Fruit fly (Drosophila melanogaster): ENCODE data around the gene Gmd.

DNA sequence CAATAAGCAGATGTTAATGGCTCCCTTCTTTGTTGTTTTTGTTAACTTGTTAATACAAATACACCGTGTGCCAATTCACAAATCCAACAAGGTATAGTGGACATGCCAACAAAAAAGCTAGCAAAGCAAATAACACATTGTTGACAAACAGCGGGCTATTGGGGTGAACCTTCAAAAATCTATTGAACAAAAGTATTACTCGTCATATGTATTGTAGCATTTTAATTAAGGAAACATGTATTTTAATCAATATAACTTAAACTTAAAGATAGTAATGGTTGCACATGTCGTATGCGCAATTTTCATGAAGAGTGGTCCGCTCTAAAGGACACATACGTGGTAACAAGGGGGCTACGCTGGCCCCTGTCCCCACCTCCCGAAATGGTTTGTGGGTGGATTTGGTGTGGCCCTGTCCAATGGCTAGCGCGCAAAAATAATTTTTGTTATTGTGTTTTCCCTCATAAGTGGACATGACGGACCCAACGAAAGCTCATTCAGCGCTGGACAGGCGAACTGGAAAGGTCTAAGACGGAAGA lies 34.5 kb downstream of the Gmd start, which contains the start of gene synr:
- TF ChIP-seq h (optimal IDR thresholded peaks at IDR 0.05): no peak
- TF ChIP-seq peb (GFP tag; IDR thresholded peaks at IDR 0.05): no peak
- no peak for TF ChIP-seq CG10979 (tag; optimal IDR thresholded peaks at IDR 0.05)
- no peak for TF ChIP-seq cad (GFP tag; optimal IDR thresholded peaks at IDR 0.05)
- TF ChIP-seq tx (GFP tag; optimal IDR thresholded peaks at IDR 0.05): no peak
- TF ChIP-seq D19A (tag; optimal IDR thresholded peaks at IDR 0.05): no peak
- TF ChIP-seq org-1 (GFP tag; optimal IDR thresholded peaks at IDR 0.05): no peak
- no peak for TF ChIP-seq insv (GFP tag; optimal IDR thresholded peaks at IDR 0.05)
- TF ChIP-seq Lim3 (GFP tag; IDR thresholded peaks at IDR 0.05): no peak
- no peak for TF ChIP-seq CG11247 (GFP tag; IDR thresholded peaks at IDR 0.05)
- TF ChIP-seq ab (GFP tag; optimal IDR thresholded peaks at IDR 0.05): no peak
- no peak for TF ChIP-seq CG32772 (GFP tag; IDR thresholded peaks at IDR 0.05)

All from whole organism, embryonic.